Fruit fly (Drosophila melanogaster) whole organism, wandering third instar larva: ENCODE data around the gene CG11327.

Experiments used
- CG32264 ChIP-seq: fragments of 200-800 bp; sonication (Bioruptor generic); optimal IDR thresholded peaks from 2 replicates; lab custom pipeline; 2016; ENCODE audit warnings: missing biosample characterization, missing genetic modification characterization
- OdsH ChIP-seq: fragments of 200-800 bp; sonication (Bioruptor generic); optimal IDR thresholded peaks from 2 replicates; lab custom pipeline; 2016; ENCODE audit warnings: missing biosample characterization, mild to moderate bottlenecking, missing genetic modification characterization
- psq ChIP-seq: fragments of 200-800 bp; sonication (Bioruptor generic); optimal IDR thresholded peaks from 3 replicates; lab custom pipeline; 2017; ENCODE audit warnings: missing biosample characterization, mild to moderate bottlenecking, missing genetic modification characterization, moderate library complexity
- usp ChIP-seq: fragments of >200 bp; optimal IDR thresholded peaks from 2 replicates; lab custom pipeline; 2017; ENCODE audit warnings: missing biosample characterization, missing genetic modification characterization
- woc ChIP-seq: sonication (Bioruptor generic); optimal IDR thresholded peaks from 2 replicates; lab custom pipeline; 2016; ENCODE audit warnings: missing biosample characterization, mild to moderate bottlenecking, missing genetic modification characterization

dm6 chr2L:6677453-6677852 is 9.1 kb downstream of the CG11327 start, which contains the start of gene Nse1:
- TF ChIP-seq OdsH (GFP tag; lab: Kevin White, UChicago) (no peak), psq (no peak), CG32264 (GFP tag; lab: Kevin White, UChicago) (no peak), woc (GFP tag; lab: Kevin White, UChicago) (no peak), usp (GFP tag; lab: Kevin White, UChicago) (no peak)
